Fruit fly (Drosophila melanogaster) Kc167 (cell line): Measurements from ENCODE around the gene ppk17.

Experiments used
- Sin3A ChIP-seq: fragments of >200 bp; optimal IDR thresholded peaks from 2 replicates; lab custom pipeline; 2018; ENCODE audit warnings: missing external identifiers
- h ChIP-seq: fragments of >200 bp; optimal IDR thresholded peaks from 3 replicates; lab custom pipeline; 2018; ENCODE audit warnings: missing external identifiers
- insv ChIP-seq: fragments of >200 bp; optimal IDR thresholded peaks from 3 replicates; lab custom pipeline; 2018; ENCODE audit warnings: missing external identifiers

dm6 chr2L:16764480-16764879 lies 4.1 kb upstream of the ppk17 start:
- no peak for TF ChIP-seq h
- no peak for TF ChIP-seq insv (lab: Kevin White, UChicago)
- TF ChIP-seq Sin3A (lab: Kevin White, UChicago): no peak
